Worm (Caenorhabditis elegans) whole organism, late embryonic: ENCODE results near the gene F59B10.6.

Experiments
- C08G9.2 ChIP-seq: sonication (generic microtip); optimal IDR thresholded peaks from 2 replicates; lab custom pipeline; 2016; ENCODE audit warnings: mild to moderate bottlenecking, missing genetic modification characterization, moderate library complexity, missing compliant biosample characterization
- F13H6.1 ChIP-seq: sonication (generic microtip); optimal IDR thresholded peaks from 2 replicates; lab custom pipeline; 2016; ENCODE audit warnings: missing genetic modification characterization, missing compliant biosample characterization
- K02D7.2 ChIP-seq: sonication (generic microtip); optimal IDR thresholded peaks from 2 replicates; lab custom pipeline; 2017; ENCODE audit warnings: mild to moderate bottlenecking, missing genetic modification characterization, missing compliant biosample characterization
- T23F11.4 ChIP-seq: fragments of 200-800 bp; sonication (Bioruptor generic); optimal IDR thresholded peaks from 2 replicates; lab custom pipeline; 2018; ENCODE audit warnings: mild to moderate bottlenecking, missing genetic modification characterization, missing compliant biosample characterization
- ama-1 ChIP-seq: fragments of 150-350 bp; optimal IDR thresholded peaks from 2 replicates; lab custom pipeline; 2014
- ceh-18 ChIP-seq: sonication (generic microtip); optimal IDR thresholded peaks from 2 replicates; lab custom pipeline; 2016; ENCODE audit warnings: missing genetic modification characterization, missing compliant biosample characterization
- ceh-19 ChIP-seq: fragments of 200-800 bp; sonication (Bioruptor generic); optimal IDR thresholded peaks from 2 replicates; lab custom pipeline; 2018; ENCODE audit warnings: mild to moderate bottlenecking, missing genetic modification characterization, missing compliant biosample characterization
- ceh-2 ChIP-seq: sonication (generic microtip); optimal IDR thresholded peaks from 2 replicates; lab custom pipeline; 2016; ENCODE audit warnings: missing genotype, missing genetic modification characterization, missing compliant biosample characterization
- ceh-22 ChIP-seq: sonication (generic microtip); optimal IDR thresholded peaks from 2 replicates; lab custom pipeline; 2017; ENCODE audit warnings: missing biosample characterization, missing genetic modification characterization
- ceh-31 ChIP-seq: sonication (generic microtip); optimal IDR thresholded peaks from 2 replicates; lab custom pipeline; 2016; ENCODE audit warnings: missing genetic modification characterization, missing compliant biosample characterization
- ceh-34 ChIP-seq: sonication (generic microtip); optimal IDR thresholded peaks from 2 replicates; lab custom pipeline; 2016; ENCODE audit warnings: mild to moderate bottlenecking, missing genetic modification characterization, missing compliant biosample characterization
- ceh-45 ChIP-seq: fragments of 200-800 bp; sonication (Bioruptor generic); IDR thresholded peaks from 2 replicates; pipeline ENCODE4 v1.3.6; 2022; ENCODE audit warnings: missing genetic modification reagents, missing genetic modification characterization, missing compliant biosample characterization
- ceh-48 ChIP-seq: sonication (generic microtip); optimal IDR thresholded peaks from 2 replicates; lab custom pipeline; 2016; ENCODE audit warnings: missing genetic modification characterization, inconsistent platforms, missing compliant biosample characterization
- ceh-6 ChIP-seq: fragments of 200-800 bp; sonication (Bioruptor generic); optimal IDR thresholded peaks from 2 replicates; lab custom pipeline; 2018; ENCODE audit warnings: mild to moderate bottlenecking, missing genetic modification characterization, missing compliant biosample characterization
- ceh-9 ChIP-seq: sonication (generic microtip); optimal IDR thresholded peaks from 2 replicates; lab custom pipeline; 2016; ENCODE audit warnings: mild to moderate bottlenecking, missing genetic modification characterization, inconsistent platforms, missing compliant biosample characterization
- che-1 ChIP-seq: sonication (generic microtip); optimal IDR thresholded peaks from 2 replicates; lab custom pipeline; 2016; ENCODE audit warnings: mild to moderate bottlenecking, missing genetic modification characterization, missing compliant biosample characterization
- dve-1 ChIP-seq: sonication (generic microtip); optimal IDR thresholded peaks from 2 replicates; lab custom pipeline; 2017; ENCODE audit warnings: antibody characterized with exemption, mild to moderate bottlenecking, missing genetic modification characterization, missing compliant biosample characterization
- eyg-1 ChIP-seq: sonication (generic microtip); optimal IDR thresholded peaks from 2 replicates; lab custom pipeline; 2016; ENCODE audit warnings: missing genotype, missing genetic modification characterization, missing compliant biosample characterization
- fax-1 ChIP-seq: sonication (generic microtip); optimal IDR thresholded peaks from 2 replicates; lab custom pipeline; 2016; ENCODE audit warnings: missing genotype, missing genetic modification characterization, missing compliant biosample characterization
- gmeb-2 ChIP-seq: sonication (generic microtip); optimal IDR thresholded peaks from 2 replicates; lab custom pipeline; 2016; ENCODE audit warnings: missing genetic modification characterization, inconsistent platforms, missing compliant biosample characterization
- hlh-13 ChIP-seq: fragments of 200-800 bp; sonication (Bioruptor generic); optimal IDR thresholded peaks from 2 replicates; lab custom pipeline; 2018; ENCODE audit warnings: mild to moderate bottlenecking, missing genetic modification characterization, missing compliant biosample characterization
- lim-6 ChIP-seq: sonication (generic microtip); optimal IDR thresholded peaks from 2 replicates; lab custom pipeline; 2016; ENCODE audit warnings: missing genetic modification characterization, missing compliant biosample characterization
- madf-2 ChIP-seq: sonication (generic microtip); optimal IDR thresholded peaks from 2 replicates; lab custom pipeline; 2017; ENCODE audit warnings: missing genetic modification characterization, missing compliant biosample characterization
- mec-3 ChIP-seq: sonication (generic microtip); optimal IDR thresholded peaks from 2 replicates; lab custom pipeline; 2016; ENCODE audit warnings: borderline replicate concordance, missing genetic modification characterization, missing compliant biosample characterization
- nfya-1 ChIP-seq: sonication (generic microtip); optimal IDR thresholded peaks from 2 replicates; lab custom pipeline; 2017; ENCODE audit warnings: missing genetic modification characterization, mild to moderate bottlenecking, missing compliant biosample characterization, antibody characterized with exemption, moderate library complexity
- pag-3 ChIP-seq: sonication (generic microtip); optimal IDR thresholded peaks from 2 replicates; lab custom pipeline; 2016; ENCODE audit warnings: missing compliant biosample characterization, missing genetic modification characterization, borderline replicate concordance
- pax-1 ChIP-seq: fragments of 150-350 bp; optimal IDR thresholded peaks from 2 replicates; lab custom pipeline; 2014; ENCODE audit warnings: missing biosample characterization, missing genetic modification characterization
- pqm-1 ChIP-seq: sonication (generic microtip); optimal IDR thresholded peaks from 2 replicates; lab custom pipeline; 2016; ENCODE audit warnings: missing genetic modification characterization, missing compliant biosample characterization
- rnt-1 ChIP-seq: sonication (generic microtip); optimal IDR thresholded peaks from 2 replicates; lab custom pipeline; 2016; ENCODE audit warnings: missing genetic modification characterization, missing compliant biosample characterization
- sdc-2 ChIP-seq: sonication (generic microtip); optimal IDR thresholded peaks from 2 replicates; lab custom pipeline; 2016; ENCODE audit warnings: missing genotype, missing genetic modification characterization, missing compliant biosample characterization
- tbx-7 ChIP-seq: sonication (generic microtip); optimal IDR thresholded peaks from 2 replicates; lab custom pipeline; 2016; ENCODE audit warnings: missing genotype, missing genetic modification characterization, missing compliant biosample characterization
- unc-3 ChIP-seq, 2 experiments: fragments of 200-800 bp in 1 of 2; sonication (Bioruptor generic) in 1 of 2; sonication (generic microtip) in 1 of 2; conservative IDR thresholded peaks in 1 of 2; optimal IDR thresholded peaks in 1 of 2; 2 replicates each; pipeline versions ENCODE4 v1.3.6 to Lab custom; 2016 to 2022; ENCODE audit warnings: missing compliant biosample characterization in 2 of 2, missing genetic modification characterization in 2 of 2, missing genetic modification reagents in 1 of 2
- unc-42 ChIP-seq: sonication (generic microtip); optimal IDR thresholded peaks from 2 replicates; lab custom pipeline; 2016; ENCODE audit warnings: missing genotype, missing genetic modification characterization, missing compliant biosample characterization
- unc-55 ChIP-seq: sonication (generic microtip); optimal IDR thresholded peaks from 2 replicates; lab custom pipeline; 2017; ENCODE audit warnings: missing biosample characterization, missing genetic modification reagents, missing genetic modification characterization

F59B10.6 gene

ce11 chrII:10486738-10487137, 37.5 kb downstream of the F59B10.6 start, which contains the start of gene ZK666.15:
Gene ZK666.15, plus strand, starts transcription at chrII:10487038.
- TF ChIP-seq pax-1 (tag; lab: Kevin White, UChicago), result no peak
- no peak for TF ChIP-seq K02D7.2 (tag; lab: Kevin White, UChicago)
- TF ChIP-seq lim-6, result no peak
- TF ChIP-seq F13H6.1 (tag; lab: Kevin White, UChicago), result no peak
- no peak for TF ChIP-seq ceh-6 (GFP tag; lab: Kevin White, UChicago)
- TF ChIP-seq gmeb-2 (tag; lab: Kevin White, UChicago), result no peak
- TF ChIP-seq mec-3 (tag; lab: Kevin White, UChicago), result no peak
- TF ChIP-seq pqm-1, result no peak
- TF ChIP-seq sdc-2 (tag; lab: Kevin White, UChicago), result no peak
- no peak for TF ChIP-seq ceh-22

- TF ChIP-seq unc-55, result no peak
These were observed 38.6 kb downstream of the F59B10.6 start for ce11 chrII:10485640-10486039.

ce11 chrII:10483860-10484259, 40.4 kb downstream of the F59B10.6 start:
- TF ChIP-seq madf-2, result no peak
- no peak for TF ChIP-seq hlh-13 (GFP tag; lab: Kevin White, UChicago)
- no peak for TF ChIP-seq F13H6.1 (tag; lab: Kevin White, UChicago)
- no peak for TF ChIP-seq ceh-31 (tag; lab: Kevin White, UChicago)
- TF ChIP-seq ceh-34 (tag; lab: Kevin White, UChicago), result no peak
- TF ChIP-seq ceh-45, result no peak
- no peak for TF ChIP-seq ceh-9 (tag; lab: Kevin White, UChicago)
- no peak for TF ChIP-seq ceh-2 (tag; lab: Kevin White, UChicago)
- no peak for TF ChIP-seq che-1 (tag; lab: Kevin White, UChicago)
- TF ChIP-seq eyg-1 (tag; lab: Kevin White, UChicago), result no peak
- TF ChIP-seq ceh-19, result no peak
- TF ChIP-seq unc-55, result no peak
- TF ChIP-seq ceh-48 (tag; lab: Kevin White, UChicago), result no peak
- no peak for TF ChIP-seq dve-1 (tag; lab: Kevin White, UChicago)
- no peak for TF ChIP-seq C08G9.2 (tag; lab: Kevin White, UChicago)

ce11 chrII:10482899-10483298, 41.4 kb downstream of the F59B10.6 start:
- TF ChIP-seq madf-2 (no peak), eyg-1 (tag; lab: Kevin White, UChicago) (no peak), nfya-1 (tag; lab: Kevin White, UChicago) (no peak), rnt-1 (tag; lab: Kevin White, UChicago) (no peak), unc-42 (tag; lab: Kevin White, UChicago) (no peak), unc-55 (no peak), tbx-7 (tag; lab: Kevin White, UChicago) (no peak), fax-1 (tag; lab: Kevin White, UChicago) (no peak), dve-1 (tag; lab: Kevin White, UChicago) (no peak), ceh-18 (tag; lab: Kevin White, UChicago) (no peak), pag-3 (tag; lab: Kevin White, UChicago) (no peak), unc-3 (GFP tag; conservative IDR thresholded peaks at IDR 0.05; lab: Robert Waterston, UW) (no peak), unc-3 (tag; optimal IDR thresholded peaks at IDR 0.05; lab: Kevin White, UChicago) (no peak), sdc-2 (tag; lab: Kevin White, UChicago) (no peak), ama-1 (lab: Kevin White, UChicago) (no peak), T23F11.4 (no peak)
